Worm (Caenorhabditis elegans): Measurements from ENCODE around the gene pgm-1.

DNA sequence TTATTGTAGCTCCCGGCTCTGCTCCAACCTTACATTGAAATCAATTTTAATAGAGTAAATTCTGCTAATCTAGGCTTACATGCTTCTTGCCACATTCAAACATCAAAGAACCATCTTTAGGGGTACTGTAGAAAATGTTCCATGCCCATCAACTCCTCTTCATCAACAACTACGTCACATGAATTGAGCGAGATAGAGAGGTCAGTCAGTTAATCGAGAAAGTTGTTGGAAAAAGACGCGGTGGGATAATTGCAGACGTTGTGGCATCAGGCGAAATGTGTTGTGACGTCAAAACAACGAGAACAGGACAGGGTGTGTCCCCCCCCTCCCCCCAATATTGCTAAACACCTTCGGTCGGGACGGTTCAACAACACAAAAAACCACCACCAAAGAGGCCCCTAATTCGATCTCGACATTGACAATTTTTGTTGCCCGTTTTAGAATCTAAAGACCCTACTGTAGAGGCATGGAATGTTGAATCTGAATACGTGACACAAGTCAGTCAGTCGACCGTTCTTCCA, 29.3 kb downstream of the pgm-1 start:
- TF ChIP-seq nfya-1 (tag; optimal IDR thresholded peaks at IDR 0.05) (no peak), ttx-3 (tag; optimal IDR thresholded peaks at IDR 0.05) (no peak), tbx-2 (tag; optimal IDR thresholded peaks at IDR 0.05) (no peak), pha-4 (tag; optimal IDR thresholded peaks at IDR 0.05) (no peak), npax-4 (tag; optimal IDR thresholded peaks at IDR 0.05) (no peak), elt-2 (tag; optimal IDR thresholded peaks at IDR 0.05) (no peak), ama-1 (optimal IDR thresholded peaks at IDR 0.05) (no peak), pqm-1 (tag; optimal IDR thresholded peaks at IDR 0.05) (no peak), pros-1 (tag; optimal IDR thresholded peaks at IDR 0.05) (no peak), pax-1 (tag; optimal IDR thresholded peaks at IDR 0.05) (no peak), che-1 (tag; optimal IDR thresholded peaks at IDR 0.05) (no peak), dve-1 (tag; optimal IDR thresholded peaks at IDR 0.05) (no peak)

All from whole organism, late embryonic.